Worm (Caenorhabditis elegans) whole organism, L2 larva: ENCODE measurements around the gene lin-29.

Experiments used
- R02D3.7 ChIP-seq: fragments of 150-350 bp; optimal IDR thresholded peaks from 2 replicates; lab custom pipeline; 2014; ENCODE audit warnings: missing biosample characterization, missing genetic modification characterization
- Y55F3AM.14 ChIP-seq: fragments of 200-800 bp; sonication (Bioruptor generic); optimal IDR thresholded peaks from 2 replicates; lab custom pipeline; 2018; ENCODE audit warnings: mild to moderate bottlenecking, missing genetic modification characterization, missing compliant biosample characterization
- ZK546.5 ChIP-seq: sonication (generic microtip); optimal IDR thresholded peaks from 2 replicates; lab custom pipeline; 2017; ENCODE audit warnings: missing biosample characterization, missing genetic modification characterization
- alr-1 ChIP-seq: fragments of 150-350 bp; optimal IDR thresholded peaks from 2 replicates; lab custom pipeline; 2014; ENCODE audit warnings: missing biosample characterization, missing genetic modification characterization
- aly-2 ChIP-seq: fragments of 150-350 bp; optimal IDR thresholded peaks from 2 replicates; lab custom pipeline; 2014; ENCODE audit warnings: missing biosample characterization, missing genetic modification characterization
- ama-1 ChIP-seq: fragments of 150-350 bp; optimal IDR thresholded peaks from 2 replicates; lab custom pipeline; 2018; ENCODE audit warnings: inconsistent platforms
- blmp-1 ChIP-seq: sonication (generic microtip); optimal IDR thresholded peaks from 2 replicates; lab custom pipeline; 2017; ENCODE audit warnings: missing genetic modification characterization, mild to moderate bottlenecking, missing compliant biosample characterization, antibody characterized with exemption, moderate library complexity; ENCODE audit not compliant: insufficient read depth
- ceh-82 ChIP-seq: fragments of 150-350 bp; optimal IDR thresholded peaks from 2 replicates; lab custom pipeline; 2014; ENCODE audit warnings: missing biosample characterization, missing genetic modification characterization
- crh-2 ChIP-seq: sonication (generic microtip); optimal IDR thresholded peaks from 2 replicates; lab custom pipeline; 2017; ENCODE audit warnings: missing biosample characterization, missing genetic modification characterization
- dmd-4 ChIP-seq: sonication (generic microtip); optimal IDR thresholded peaks from 2 replicates; lab custom pipeline; 2017; ENCODE audit warnings: missing biosample characterization, missing genetic modification characterization
- egl-27 ChIP-seq: sonication (generic microtip); optimal IDR thresholded peaks from 3 replicates; lab custom pipeline; 2017; ENCODE audit warnings: missing biosample characterization, missing genetic modification reagents, missing genetic modification characterization
- elt-1 ChIP-seq: fragments of 150-350 bp; optimal IDR thresholded peaks from 2 replicates; lab custom pipeline; 2014; ENCODE audit warnings: missing biosample characterization, missing genetic modification characterization
- elt-3 ChIP-seq: sonication (generic microtip); optimal IDR thresholded peaks from 2 replicates; lab custom pipeline; 2017; ENCODE audit warnings: missing biosample characterization, missing genetic modification characterization
- gmeb-1 ChIP-seq: fragments of 150-350 bp; optimal IDR thresholded peaks from 2 replicates; lab custom pipeline; 2014; ENCODE audit warnings: missing biosample characterization, missing genetic modification characterization
- lin-11 ChIP-seq: fragments of 150-350 bp; sonication (generic microtip); optimal IDR thresholded peaks from 2 replicates; lab custom pipeline; 2014; ENCODE audit warnings: missing biosample characterization, missing genetic modification characterization, inconsistent platforms, mixed read lengths
- lin-13 ChIP-seq: fragments of 150-350 bp; optimal IDR thresholded peaks from 2 replicates; lab custom pipeline; 2014; ENCODE audit warnings: missing biosample characterization, missing genetic modification reagents, missing genetic modification characterization
- lin-39 ChIP-seq: fragments of 150-350 bp; optimal IDR thresholded peaks from 2 replicates; lab custom pipeline; 2014; ENCODE audit warnings: missing biosample characterization, missing genetic modification reagents, missing genetic modification characterization
- lsy-2 ChIP-seq, 2 experiments: fragments of 150-350 bp in 1 of 2; sonication (generic microtip) in 1 of 2; optimal IDR thresholded peaks; 2 replicates each; lab custom pipeline; 2014 to 2017; ENCODE audit warnings: missing biosample characterization in 2 of 2, missing genetic modification characterization in 2 of 2
- mab-5 ChIP-seq: fragments of 150-350 bp; optimal IDR thresholded peaks from 2 replicates; lab custom pipeline; 2014; ENCODE audit warnings: missing biosample characterization, missing genetic modification characterization
- mbf-1 ChIP-seq: sonication (generic microtip); optimal IDR thresholded peaks from 2 replicates; lab custom pipeline; 2017; ENCODE audit warnings: missing biosample characterization, missing genetic modification characterization
- mdl-1 ChIP-seq, 2 experiments: fragments of 150-350 bp in 1 of 2; sonication (generic microtip) in 1 of 2; optimal IDR thresholded peaks; 2 replicates each; lab custom pipeline; 2017; ENCODE audit warnings: missing biosample characterization in 2 of 2, missing genetic modification characterization in 2 of 2
- nhr-10 ChIP-seq: sonication (generic microtip); optimal IDR thresholded peaks from 2 replicates; lab custom pipeline; 2017; ENCODE audit warnings: missing biosample characterization, missing genetic modification characterization
- nhr-11 ChIP-seq: fragments of 150-350 bp; optimal IDR thresholded peaks from 2 replicates; lab custom pipeline; 2014; ENCODE audit warnings: missing biosample characterization, missing genetic modification characterization
- nhr-12 ChIP-seq: fragments of 150-350 bp; optimal IDR thresholded peaks from 2 replicates; lab custom pipeline; 2014; ENCODE audit warnings: missing biosample characterization, missing genetic modification characterization
- nhr-129 ChIP-seq: fragments of 150-350 bp; optimal IDR thresholded peaks from 2 replicates; lab custom pipeline; 2014; ENCODE audit warnings: missing biosample characterization, missing genetic modification characterization
- nhr-23 ChIP-seq: fragments of 150-350 bp; optimal IDR thresholded peaks from 2 replicates; lab custom pipeline; 2014; ENCODE audit warnings: missing biosample characterization, missing genetic modification reagents, missing genetic modification characterization
- nhr-237 ChIP-seq: fragments of 150-350 bp; optimal IDR thresholded peaks from 2 replicates; lab custom pipeline; 2014; ENCODE audit warnings: missing biosample characterization, missing genetic modification characterization
- nhr-25 ChIP-seq: fragments of 150-350 bp; sonication (generic microtip); optimal IDR thresholded peaks from 3 replicates; lab custom pipeline; 2014; ENCODE audit warnings: missing biosample characterization, missing genetic modification characterization
- nhr-77 ChIP-seq: fragments of 150-350 bp; optimal IDR thresholded peaks from 2 replicates; lab custom pipeline; 2014; ENCODE audit warnings: missing biosample characterization, missing genetic modification characterization
- peb-1 ChIP-seq: fragments of 150-350 bp; optimal IDR thresholded peaks from 2 replicates; lab custom pipeline; 2014; ENCODE audit warnings: missing biosample characterization, missing genetic modification characterization
- sem-4 ChIP-seq: fragments of 150-350 bp; optimal IDR thresholded peaks from 2 replicates; lab custom pipeline; 2014; ENCODE audit warnings: missing biosample characterization, missing genetic modification reagents, missing genetic modification characterization
- skn-1 ChIP-seq: sonication (generic microtip); optimal IDR thresholded peaks from 2 replicates; lab custom pipeline; 2017; ENCODE audit warnings: missing biosample characterization, missing genetic modification characterization
- sma-9 ChIP-seq, 2 experiments: fragments of 150-350 bp in 1 of 2; sonication (generic microtip) in 1 of 2; optimal IDR thresholded peaks; 2 replicates each; lab custom pipeline; 2014 to 2016; ENCODE audit warnings: missing genetic modification characterization in 2 of 2, mild to moderate bottlenecking in 1 of 2, missing biosample characterization in 1 of 2, missing compliant biosample characterization in 1 of 2, missing genetic modification reagents in 1 of 2, moderate library complexity in 1 of 2
- snpc-4 ChIP-seq: fragments of 150-350 bp; optimal IDR thresholded peaks from 2 replicates; lab custom pipeline; 2014; ENCODE audit warnings: missing biosample characterization, missing genetic modification characterization
- unc-39 ChIP-seq: fragments of 150-350 bp; optimal IDR thresholded peaks from 2 replicates; lab custom pipeline; 2014; ENCODE audit warnings: missing biosample characterization, missing genetic modification characterization
- unc-55 ChIP-seq: fragments of 150-350 bp; sonication (generic microtip); optimal IDR thresholded peaks from 3 replicates; lab custom pipeline; 2014; ENCODE audit warnings: missing biosample characterization, missing genetic modification reagents, missing genetic modification characterization
- unc-62 ChIP-seq: fragments of 150-350 bp; optimal IDR thresholded peaks from 2 replicates; lab custom pipeline; 2014; ENCODE audit warnings: missing biosample characterization, missing genetic modification reagents, missing genetic modification characterization
- zag-1 ChIP-seq: fragments of 150-350 bp; optimal IDR thresholded peaks from 2 replicates; lab custom pipeline; 2014; ENCODE audit warnings: missing biosample characterization, missing genetic modification characterization
- ztf-11 ChIP-seq: sonication (generic microtip); optimal IDR thresholded peaks from 2 replicates; lab custom pipeline; 2017; ENCODE audit warnings: missing biosample characterization, missing genetic modification characterization

The lin-29 gene

ce11 chrII:11925203-11925602, 9.9 kb downstream of the lin-29 start:
- no peak for TF ChIP-seq ztf-11 (tag; lab: Kevin White, UChicago)
- TF ChIP-seq nhr-11 (tag; lab: Kevin White, UChicago): no peak
- no peak for TF ChIP-seq peb-1 (tag; lab: Kevin White, UChicago)
- no peak for TF ChIP-seq ZK546.5 (tag; lab: Kevin White, UChicago)
- TF ChIP-seq, all 48 proteins: peak for 0

- TF ChIP-seq mbf-1 (tag; lab: Kevin White, UChicago) (no peak), elt-1 (tag; lab: Kevin White, UChicago) (no peak), sma-9 (GFP tag; optimal IDR thresholded peaks at IDR 0.05; lab: Kevin White, UChicago) (no peak), sma-9 (tag; optimal IDR thresholded peaks at IDR 0.05; lab: Kevin White, UChicago) (no peak), aly-2 (tag; lab: Kevin White, UChicago) (no peak), ZK546.5 (tag; lab: Kevin White, UChicago) (no peak), R02D3.7 (tag; lab: Kevin White, UChicago) (no peak), lin-11 (tag; lab: Kevin White, UChicago) (no peak), blmp-1 (tag; lab: Kevin White, UChicago) (no peak), unc-39 (no peak), skn-1 (tag; lab: Kevin White, UChicago) (no peak), Y55F3AM.14 (GFP tag; lab: Kevin White, UChicago) (no peak), gmeb-1 (tag; lab: Kevin White, UChicago) (no peak), unc-55 (no peak), nhr-77 (no peak), nhr-25 (no peak)
These were observed 11.4 kb downstream of the lin-29 start for ce11 chrII:11923620-11924298.

- no peak for TF ChIP-seq elt-3 (tag; lab: Kevin White, UChicago)
- no peak for TF ChIP-seq zag-1 (tag; lab: Kevin White, UChicago)
- TF ChIP-seq aly-2 (tag; lab: Kevin White, UChicago): no peak
- no peak for TF ChIP-seq unc-62
- no peak for TF ChIP-seq sma-9 (GFP tag; optimal IDR thresholded peaks at IDR 0.05; lab: Kevin White, UChicago)
- TF ChIP-seq sma-9 (tag; optimal IDR thresholded peaks at IDR 0.05; lab: Kevin White, UChicago): no peak
- TF ChIP-seq R02D3.7 (tag; lab: Kevin White, UChicago): no peak
- no peak for TF ChIP-seq ceh-82
- no peak for TF ChIP-seq lin-39 (tag; lab: Kevin White, UChicago)
- TF ChIP-seq nhr-12 (tag; lab: Kevin White, UChicago): no peak
- no peak for TF ChIP-seq snpc-4 (tag; lab: Kevin White, UChicago)
- no peak for TF ChIP-seq lin-13 (GFP tag; lab: Kevin White, UChicago)
- TF ChIP-seq crh-2 (tag; lab: Kevin White, UChicago): no peak
- no peak for TF ChIP-seq lsy-2 (tag; optimal IDR thresholded peaks at IDR 0.05; lab: Kevin White, UChicago)
- TF ChIP-seq mab-5 (tag; lab: Kevin White, UChicago): no peak
- no peak for TF ChIP-seq mdl-1 (tag; optimal IDR thresholded peaks at IDR 0.05; lab: Kevin White, UChicago)
- TF ChIP-seq sem-4 (tag; lab: Kevin White, UChicago): no peak
- TF ChIP-seq nhr-237 (tag; lab: Kevin White, UChicago): no peak
These were observed 12.2 kb downstream of the lin-29 start for ce11 chrII:11922757-11923538.

- TF ChIP-seq lin-11 (tag; lab: Kevin White, UChicago) (no peak), aly-2 (tag; lab: Kevin White, UChicago) (no peak), egl-27 (no peak), nhr-129 (tag; lab: Kevin White, UChicago) (no peak), nhr-11 (tag; lab: Kevin White, UChicago) (no peak), zag-1 (tag; lab: Kevin White, UChicago) (no peak), nhr-23 (tag; lab: Kevin White, UChicago) (no peak), unc-55 (no peak), lsy-2 (tag; optimal IDR thresholded peaks at IDR 0.05; lab: Kevin White, UChicago) (no peak), dmd-4 (tag; lab: Kevin White, UChicago) (no peak), nhr-10 (tag; lab: Kevin White, UChicago) (no peak), nhr-12 (tag; lab: Kevin White, UChicago) (no peak), ztf-11 (tag; lab: Kevin White, UChicago) (no peak), nhr-237 (tag; lab: Kevin White, UChicago) (no peak), alr-1 (no peak), ama-1 (lab: Kevin White, UChicago) (no peak), snpc-4 (tag; lab: Kevin White, UChicago) (no peak), ZK546.5 (tag; lab: Kevin White, UChicago) (no peak), mbf-1 (tag; lab: Kevin White, UChicago) (no peak)
These were observed 17.6 kb downstream of the lin-29 start for ce11 chrII:11917530-11917952.
